Worm (Caenorhabditis elegans): ENCODE measurements around the gene C14B9.8.

Gene C14B9.8

DNA sequence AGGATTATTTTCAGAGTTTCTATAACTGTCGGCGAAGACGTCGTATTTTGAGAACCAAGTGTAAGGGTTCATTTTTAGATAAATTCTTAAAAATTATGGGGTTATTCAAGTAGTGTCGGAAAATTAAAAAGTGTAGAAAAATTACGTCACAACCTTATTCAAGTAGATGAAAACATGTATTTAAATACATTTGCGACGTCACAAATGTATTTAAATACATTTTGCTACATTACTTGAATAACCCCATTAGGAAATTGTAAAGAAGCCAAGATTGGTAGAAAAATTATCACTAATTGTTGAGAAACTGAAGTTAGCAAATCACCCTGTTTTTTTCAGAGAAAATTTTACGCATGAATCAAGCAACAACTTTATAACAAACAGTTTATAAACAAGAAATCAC is 15.2 kb downstream of the C14B9.8 start (continued):
- TF ChIP-seq nfyb-1 (GFP tag; IDR thresholded peaks at IDR 0.05) = peak; percentile 50; the same call in 1 of the 2 replicates
- TF ChIP-seq ama-1 (optimal IDR thresholded peaks at IDR 0.05) = no peak
- peak in 1 of 2 experiments; percentile 35 for TF ChIP-seq ama-1 (GFP tag; optimal IDR thresholded peaks at IDR 0.05)
- TF ChIP-seq B0035.1 (tag; optimal IDR thresholded peaks at IDR 0.05) = no peak
- peak; percentile 64; the same call in 1 of the 2 replicates for TF ChIP-seq B0336.3 (GFP tag; IDR thresholded peaks at IDR 0.05)
- peak; percentile 79 for TF ChIP-seq ekl-4 (GFP tag; IDR thresholded peaks at IDR 0.05)
- no peak for TF ChIP-seq Y53F4B.3 (GFP tag; IDR thresholded peaks at IDR 0.05)
- TF ChIP-seq sea-2 (GFP tag; IDR thresholded peaks at IDR 0.05) = no peak
- TF ChIP-seq rcor-1 (GFP tag; IDR thresholded peaks at IDR 0.05) = peak; percentile 68; the same call in 1 of the 2 replicates
- no peak for TF ChIP-seq ccch-3 (GFP tag; optimal IDR thresholded peaks at IDR 0.05)
- TF ChIP-seq tbp1 (GFP tag; optimal IDR thresholded peaks at IDR 0.05) = peak; percentile 32
- TF ChIP-seq rec-8 (tag; optimal IDR thresholded peaks at IDR 0.05) = peak in 1 of 2 experiments; percentile 5
- TF ChIP-seq nfya-2 (GFP tag; IDR thresholded peaks at IDR 0.05) = 0 out of 2 replicates have a peak, but pooled peaks have one; percentile 12
- no peak for TF ChIP-seq ztf-25 (GFP tag; IDR thresholded peaks at IDR 0.05)
- no peak for TF ChIP-seq nhr-90 (tag; optimal IDR thresholded peaks at IDR 0.05)
- TF ChIP-seq mcd-1 (GFP tag; IDR thresholded peaks at IDR 0.05) = 0 out of 2 replicates have a peak, but pooled peaks have one; percentile 9
- TF ChIP-seq cebp-1 (GFP tag; IDR thresholded peaks at IDR 0.05) = no peak
- TF ChIP-seq cebp-1 (tag; optimal IDR thresholded peaks at IDR 0.05) = peak; percentile 6
- TF ChIP-seq D2030.7 (GFP tag; IDR thresholded peaks at IDR 0.05) = peak; percentile 34; the same call in 1 of the 2 replicates
- no peak for TF ChIP-seq hlh-26 (GFP tag; conservative IDR thresholded peaks at IDR 0.05)

DNA sequence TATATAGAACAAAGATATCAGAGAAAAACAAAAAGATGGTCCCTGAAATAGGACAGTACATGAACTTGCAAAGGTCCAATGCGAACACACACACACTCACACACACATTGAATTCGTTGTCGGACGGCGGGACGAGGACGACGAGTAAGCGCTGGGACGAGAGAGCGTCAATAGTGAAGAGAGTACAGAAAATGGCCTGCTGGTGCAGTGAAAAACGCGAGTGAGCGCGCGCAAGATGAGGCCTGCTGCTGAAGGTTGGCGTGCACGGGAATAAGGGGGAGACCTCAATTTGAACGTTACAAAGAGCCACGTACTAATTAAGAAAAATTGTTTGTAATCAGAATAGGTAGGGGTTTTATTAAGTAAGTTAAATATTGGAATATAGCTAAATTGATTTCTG is 17.5 kb downstream of the C14B9.8 start:
- no peak for TF ChIP-seq tlf-1 (GFP tag; optimal IDR thresholded peaks at IDR 0.05)
- no peak for TF ChIP-seq T26A5.8 (tag; optimal IDR thresholded peaks at IDR 0.05)
- TF ChIP-seq efl-1 (GFP tag; optimal IDR thresholded peaks at IDR 0.05) = no peak
- no peak for TF ChIP-seq snpc-3.4 (tag; optimal IDR thresholded peaks at IDR 0.05)
- TF ChIP-seq nhr-80 (tag; optimal IDR thresholded peaks at IDR 0.05) = peak; percentile 49
- TF ChIP-seq attf-5 (GFP tag; optimal IDR thresholded peaks at IDR 0.05) = peak; percentile 25
- TF ChIP-seq hmg-1.2 (GFP tag; IDR thresholded peaks at IDR 0.05) = peak; percentile 68; the same call in 1 of the 2 replicates
- no peak for TF ChIP-seq cebp-1 (GFP tag; IDR thresholded peaks at IDR 0.05)
- TF ChIP-seq cebp-1 (tag; optimal IDR thresholded peaks at IDR 0.05) = peak; percentile 18
- TF ChIP-seq zfh-2 (GFP tag; conservative IDR thresholded peaks at IDR 0.05) = peak; percentile 77
- peak; percentile 37 for TF ChIP-seq him-1 (tag; optimal IDR thresholded peaks at IDR 0.05)
- 0 out of 2 replicates have a peak, but pooled peaks have one; percentile 24 for TF ChIP-seq K11D2.4 (GFP tag; IDR thresholded peaks at IDR 0.05)

DNA sequence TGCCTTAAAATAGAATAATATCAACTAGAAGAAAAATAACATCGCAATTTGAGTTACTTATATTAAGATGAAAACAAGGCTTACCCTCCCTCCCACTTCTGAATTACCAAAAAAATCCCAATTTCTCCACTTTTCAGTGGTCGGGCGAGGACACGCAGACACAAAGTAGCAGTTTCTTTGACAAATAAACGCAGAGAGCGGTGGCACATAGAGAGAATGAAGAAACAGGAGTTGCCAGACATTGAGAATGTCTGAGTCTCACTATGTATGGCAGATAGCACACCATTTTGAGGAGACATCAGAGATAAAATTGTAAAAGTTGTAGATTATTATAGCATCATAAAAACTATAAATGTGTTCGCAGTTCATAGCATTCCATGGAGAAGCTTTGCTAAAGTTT is 19.2 kb downstream of the C14B9.8 start:
- TF ChIP-seq F39B2.1 (GFP tag; IDR thresholded peaks at IDR 0.05) (no peak), cebp-1 (GFP tag; IDR thresholded peaks at IDR 0.05) (no peak), cebp-1 (tag; optimal IDR thresholded peaks at IDR 0.05) (peak; percentile 45), madf-10 (tag; optimal IDR thresholded peaks at IDR 0.05) (no peak), lin-35 (GFP tag; optimal IDR thresholded peaks at IDR 0.05) (peak in 1 of 3 experiments; percentile 20), F22D6.2 (tag; optimal IDR thresholded peaks at IDR 0.05) (no peak), Y53G8AR.9 (GFP tag; conservative IDR thresholded peaks at IDR 0.05) (no peak), lin-54 (GFP tag; optimal IDR thresholded peaks at IDR 0.05) (no peak), zim-3 (tag; optimal IDR thresholded peaks at IDR 0.05) (no peak), K12H6.12 (tag; optimal IDR thresholded peaks at IDR 0.05) (peak; percentile 24), unc-130 (GFP tag; optimal IDR thresholded peaks at IDR 0.05) (no peak), lag-1 (GFP tag; IDR thresholded peaks at IDR 0.05) (no peak), ekl-4 (GFP tag; IDR thresholded peaks at IDR 0.05) (no peak), Y79H2A.3 (GFP tag; conservative IDR thresholded peaks at IDR 0.05) (no peak), snpc-4 (GFP tag; optimal IDR thresholded peaks at IDR 0.05) (no peak), snpc-4 (tag; optimal IDR thresholded peaks at IDR 0.05) (peak in 1 of 4 experiments; percentile 5), nhr-90 (tag; optimal IDR thresholded peaks at IDR 0.05) (no peak), mcd-1 (GFP tag; IDR thresholded peaks at IDR 0.05) (no peak), sptf-2 (GFP tag; optimal IDR thresholded peaks at IDR 0.05) (no peak), nhr-179 (tag; optimal IDR thresholded peaks at IDR 0.05) (no peak), attf-3 (GFP tag; conservative IDR thresholded peaks at IDR 0.05) (no peak), ztf-18 (tag; optimal IDR thresholded peaks at IDR 0.05) (no peak), hmg-1.2 (GFP tag; IDR thresholded peaks at IDR 0.05) (peak; percentile 91)
